Fruit fly (Drosophila melanogaster) whole organism, embryonic: ENCODE results near the gene FASN2.

Experiments used
- ATbp ChIP-seq: fragments of 200-800 bp; sonication (Bioruptor generic); optimal IDR thresholded peaks from 2 replicates; lab custom pipeline; 2017; ENCODE audit warnings: missing biosample characterization, mild to moderate bottlenecking, missing genetic modification characterization, missing genetic modification reagents
- Asciz ChIP-seq: fragments of 200-800 bp; sonication (Bioruptor generic); optimal IDR thresholded peaks from 2 replicates; lab custom pipeline; 2017; ENCODE audit warnings: missing biosample characterization, mild to moderate bottlenecking, missing genetic modification characterization, missing genetic modification reagents
- Atf-2 ChIP-seq: fragments of 200-800 bp; sonication (Bioruptor generic); optimal IDR thresholded peaks from 2 replicates; lab custom pipeline; 2016; ENCODE audit warnings: missing biosample characterization, missing genetic modification characterization
- CG10147 ChIP-seq: fragments of 200-800 bp; sonication (Bioruptor generic); optimal IDR thresholded peaks from 2 replicates; lab custom pipeline; 2019; ENCODE audit warnings: missing biosample characterization, mild to moderate bottlenecking, missing genetic modification characterization, moderate library complexity
- CG10543 ChIP-seq: fragments of 200-800 bp; sonication (Bioruptor generic); optimal IDR thresholded peaks from 3 replicates; lab custom pipeline; 2017; ENCODE audit warnings: missing biosample characterization, mild to moderate bottlenecking, missing genetic modification characterization, moderate library complexity
- CG11085 ChIP-seq: fragments of 200-800 bp; sonication (Bioruptor generic); IDR thresholded peaks from 2 replicates; pipeline ENCODE4 v1.3.6; 2022; ENCODE audit warnings: missing biosample characterization, missing genetic modification characterization
- CG11398 ChIP-seq: fragments of 200-800 bp; sonication (Bioruptor generic); optimal IDR thresholded peaks from 2 replicates; lab custom pipeline; 2016; ENCODE audit warnings: missing biosample characterization, missing genetic modification characterization
- CG12104 ChIP-seq: fragments of 200-800 bp; sonication (Bioruptor generic); optimal IDR thresholded peaks from 3 replicates; lab custom pipeline; 2016; ENCODE audit warnings: missing biosample characterization, missing genetic modification characterization
- CG12391 ChIP-seq: fragments of 200-800 bp; sonication (Bioruptor generic); optimal IDR thresholded peaks from 3 replicates; lab custom pipeline; 2018; ENCODE audit warnings: missing biosample characterization, mild to moderate bottlenecking, missing genetic modification characterization, moderate library complexity
- CG13624 ChIP-seq: fragments of 200-800 bp; sonication (Bioruptor generic); optimal IDR thresholded peaks from 2 replicates; lab custom pipeline; 2016; ENCODE audit warnings: missing biosample characterization, missing genetic modification characterization
- CG17802 ChIP-seq: fragments of 200-800 bp; sonication (Bioruptor generic); optimal IDR thresholded peaks from 2 replicates; lab custom pipeline; 2018; ENCODE audit warnings: missing biosample characterization, mild to moderate bottlenecking, missing genetic modification characterization, moderate library complexity
- CG32532 ChIP-seq: fragments of 200-800 bp; sonication (Bioruptor generic); IDR thresholded peaks from 2 replicates; pipeline ENCODE4 v1.3.6; 2022; ENCODE audit warnings: missing biosample characterization, missing genetic modification characterization
- CG32772 ChIP-seq: fragments of 200-800 bp; sonication (Bioruptor generic); IDR thresholded peaks from 2 replicates; pipeline ENCODE4 v1.3.6; 2022; ENCODE audit warnings: missing biosample characterization, missing genetic modification characterization
- CG3726 ChIP-seq: fragments of 200-800 bp; sonication (Bioruptor generic); IDR thresholded peaks from 3 replicates; pipeline ENCODE4, ENCODE4 v1.3.6; 2022; ENCODE audit warnings: missing biosample characterization, missing genetic modification characterization
- CG4360 ChIP-seq: fragments of 200-800 bp; sonication (Bioruptor generic); IDR thresholded peaks from 2 replicates; pipeline ENCODE4 v1.3.6; 2022; ENCODE audit warnings: missing biosample characterization, missing genetic modification characterization
- CG6272 ChIP-seq: fragments of 200-800 bp; sonication (Bioruptor generic); IDR thresholded peaks from 2 replicates; pipeline ENCODE4 v1.3.6; 2022; ENCODE audit warnings: missing biosample characterization, missing genetic modification characterization
- CG6683 ChIP-seq: fragments of 200-800 bp; sonication (Bioruptor generic); optimal IDR thresholded peaks from 2 replicates; lab custom pipeline; 2017; ENCODE audit warnings: missing biosample characterization, mild to moderate bottlenecking, missing genetic modification characterization, missing genetic modification reagents
- CG6813 ChIP-seq: fragments of 200-800 bp; sonication (Bioruptor generic); optimal IDR thresholded peaks from 2 replicates; lab custom pipeline; 2017; ENCODE audit warnings: missing biosample characterization, missing genetic modification characterization, mild to moderate bottlenecking, moderate library complexity, missing genetic modification reagents
- CG8388 ChIP-seq: fragments of 200-800 bp; sonication (Bioruptor generic); optimal IDR thresholded peaks from 2 replicates; lab custom pipeline; 2019; ENCODE audit warnings: missing biosample characterization, mild to moderate bottlenecking, missing genetic modification characterization, moderate library complexity
- CG9876 ChIP-seq: fragments of 200-800 bp; sonication (Bioruptor generic); optimal IDR thresholded peaks from 2 replicates; lab custom pipeline; 2016; ENCODE audit warnings: missing biosample characterization, missing genetic modification characterization
- CG9932 ChIP-seq: fragments of 200-800 bp; sonication (Bioruptor generic); IDR thresholded peaks from 2 replicates; pipeline ENCODE4 v1.3.6; 2022; ENCODE audit warnings: missing biosample characterization, missing genetic modification characterization
- Camta ChIP-seq: fragments of 200-800 bp; sonication (Bioruptor generic); optimal IDR thresholded peaks from 2 replicates; lab custom pipeline; 2016; ENCODE audit warnings: missing biosample characterization, missing genetic modification characterization
- Dek ChIP-seq: fragments of 200-800 bp; sonication (Bioruptor generic); optimal IDR thresholded peaks from 3 replicates; lab custom pipeline; 2019; ENCODE audit warnings: missing biosample characterization, mild to moderate bottlenecking, missing genetic modification characterization, moderate library complexity
- Drgx ChIP-seq: fragments of 200-800 bp; sonication (Bioruptor generic); IDR thresholded peaks from 2 replicates; pipeline ENCODE4 v1.3.6; 2022; ENCODE audit warnings: missing biosample characterization, missing genetic modification characterization
- HLHmδ ChIP-seq: fragments of 200-800 bp; sonication (Bioruptor generic); optimal IDR thresholded peaks from 2 replicates; lab custom pipeline; 2018; ENCODE audit warnings: missing biosample characterization, mild to moderate bottlenecking, missing genetic modification characterization, moderate library complexity
- Hey ChIP-seq: fragments of 200-800 bp; sonication (Bioruptor generic); optimal IDR thresholded peaks from 3 replicates; lab custom pipeline; 2018; ENCODE audit warnings: missing biosample characterization, mild to moderate bottlenecking, missing genetic modification characterization
- Hmx ChIP-seq: fragments of 200-800 bp; sonication (Bioruptor generic); optimal IDR thresholded peaks from 2 replicates; lab custom pipeline; 2016; ENCODE audit warnings: missing biosample characterization, missing genetic modification characterization
- Mad ChIP-seq: fragments of 200-800 bp; sonication (Bioruptor generic); optimal IDR thresholded peaks from 2 replicates; lab custom pipeline; 2016; ENCODE audit warnings: missing biosample characterization, missing genetic modification characterization
- Meics ChIP-seq: fragments of 200-800 bp; sonication (Bioruptor generic); optimal IDR thresholded peaks from 2 replicates; lab custom pipeline; 2017; ENCODE audit warnings: missing biosample characterization, mild to moderate bottlenecking, missing genetic modification characterization
- Nf-YB ChIP-seq: fragments of 200-800 bp; sonication (Bioruptor generic); optimal IDR thresholded peaks from 3 replicates; lab custom pipeline; 2019; ENCODE audit warnings: missing biosample characterization, mild to moderate bottlenecking, missing genetic modification characterization, moderate library complexity
- Pdp1 ChIP-seq, 2 experiments: fragments of 200-800 bp; sonication (Bioruptor generic); optimal IDR thresholded peaks; 3 replicates each; lab custom pipeline; 2016; ENCODE audit warnings: missing biosample characterization in 2 of 2, missing genetic modification characterization in 2 of 2, mild to moderate bottlenecking in 1 of 2, moderate library complexity in 1 of 2
- Sin3A ChIP-seq: fragments of >200 bp; optimal IDR thresholded peaks from 2 replicates; lab custom pipeline; 2018
- Six4 ChIP-seq: fragments of 200-800 bp; sonication (Bioruptor generic); optimal IDR thresholded peaks from 2 replicates; lab custom pipeline; 2016; ENCODE audit warnings: missing biosample characterization, missing genetic modification characterization
- al ChIP-seq: fragments of 200-800 bp; sonication (Bioruptor generic); IDR thresholded peaks from 2 replicates; pipeline ENCODE4 v1.3.6; 2022; ENCODE audit warnings: missing biosample characterization, missing genetic modification characterization
- cg ChIP-seq: fragments of 200-800 bp; sonication (Bioruptor generic); optimal IDR thresholded peaks from 3 replicates; lab custom pipeline; 2019; ENCODE audit warnings: missing biosample characterization, mild to moderate bottlenecking, missing genetic modification characterization, moderate library complexity
- chif ChIP-seq, 2 experiments: fragments of 200-800 bp; sonication (Bioruptor generic); optimal IDR thresholded peaks; 3 replicates each; lab custom pipeline; 2016; ENCODE audit warnings: missing biosample characterization in 2 of 2, missing genetic modification characterization in 2 of 2
- chm ChIP-seq: fragments of 200-800 bp; sonication (Bioruptor generic); IDR thresholded peaks from 2 replicates; pipeline ENCODE4 v1.3.6; 2022; ENCODE audit warnings: missing biosample characterization, missing genetic modification characterization
- crc ChIP-seq: fragments of 200-800 bp; sonication (Bioruptor generic); optimal IDR thresholded peaks from 2 replicates; lab custom pipeline; 2016; ENCODE audit warnings: missing biosample characterization, missing genetic modification characterization
- exex ChIP-seq: fragments of 200-800 bp; sonication (Bioruptor generic); optimal IDR thresholded peaks from 4 replicates; lab custom pipeline; 2018; ENCODE audit warnings: missing biosample characterization, mild to moderate bottlenecking, missing genetic modification characterization, moderate library complexity
- grau ChIP-seq: fragments of 200-800 bp; optimal IDR thresholded peaks from 3 replicates; lab custom pipeline; 2019; ENCODE audit warnings: missing biosample characterization, mild to moderate bottlenecking, missing genetic modification characterization, moderate library complexity
- lov ChIP-seq, 2 experiments: fragments of 200-800 bp in 1 of 2; fragments of >200 bp in 1 of 2; sonication (Bioruptor generic) in 1 of 2; IDR thresholded peaks in 1 of 2; optimal IDR thresholded peaks in 1 of 2; 2 replicates in 1 of 2; 3 replicates in 1 of 2; pipeline versions ENCODE4 v1.3.6 to Lab custom; 2017 to 2022; ENCODE audit warnings: missing biosample characterization in 1 of 2, missing genetic modification characterization in 1 of 2
- onecut ChIP-seq: fragments of 200-800 bp; sonication (Bioruptor generic); IDR thresholded peaks from 2 replicates; pipeline ENCODE4 v1.3.6; 2022; ENCODE audit warnings: missing biosample characterization, missing genetic modification characterization
- org-1 ChIP-seq: fragments of 200-800 bp; sonication (Bioruptor generic); optimal IDR thresholded peaks from 2 replicates; lab custom pipeline; 2017; ENCODE audit warnings: missing biosample characterization, missing genetic modification characterization
- slbo ChIP-seq: fragments of 200-800 bp; sonication (Bioruptor generic); IDR thresholded peaks from 2 replicates; pipeline ENCODE4 v1.3.6; 2022; ENCODE audit warnings: missing biosample characterization, missing genetic modification characterization
- so ChIP-seq: fragments of 200-800 bp; sonication (Bioruptor generic); IDR thresholded peaks from 3 replicates; pipeline ENCODE4 v1.3.6; 2022; ENCODE audit warnings: missing biosample characterization, missing genetic modification characterization
- sob ChIP-seq: fragments of 200-800 bp; sonication (Bioruptor generic); IDR thresholded peaks from 2 replicates; pipeline ENCODE4 v1.3.6; 2022; ENCODE audit warnings: missing biosample characterization, missing genetic modification characterization
- ssp ChIP-seq: fragments of 200-800 bp; sonication (Bioruptor generic); IDR thresholded peaks from 2 replicates; pipeline ENCODE4 v1.3.6; 2022; ENCODE audit warnings: missing biosample characterization, missing genetic modification characterization
- stc ChIP-seq: fragments of 200-800 bp; sonication (Bioruptor generic); IDR thresholded peaks from 2 replicates; pipeline ENCODE4 v1.3.6; 2022; ENCODE audit warnings: missing biosample characterization, missing genetic modification characterization
- tap ChIP-seq: fragments of 200-800 bp; optimal IDR thresholded peaks from 3 replicates; lab custom pipeline; 2019; ENCODE audit warnings: missing biosample characterization, mild to moderate bottlenecking, missing genetic modification characterization, moderate library complexity
- tin ChIP-seq: fragments of 200-800 bp; sonication (Bioruptor generic); optimal IDR thresholded peaks from 3 replicates; lab custom pipeline; 2016; ENCODE audit warnings: missing biosample characterization, missing genetic modification characterization

The FASN2 gene

dm6 chr2L:3086290-3086876 lies 42.6 kb downstream of the FASN2 start (continued):
- TF ChIP-seq al (GFP tag; lab: Robert Waterston, UW) = peak; percentile 71; the same call in 1 of the 2 replicates
- peak; percentile 28 to 37 for TF ChIP-seq chif (GFP tag; optimal IDR thresholded peaks at IDR 0.05; lab: Kevin White, UChicago)
- peak; percentile 25 for TF ChIP-seq Six4 (GFP tag; lab: Kevin White, UChicago)
- no peak for TF ChIP-seq Atf-2
- peak; percentile 80 for TF ChIP-seq CG10147
- no peak for TF ChIP-seq cg (GFP tag; lab: Kevin White, UChicago)
- peak; percentile 69 for TF ChIP-seq Dek (tag; lab: Kevin White, UChicago)
- TF ChIP-seq CG32772 (GFP tag; lab: Robert Waterston, UW) = no peak; the same call in 1 of the 2 replicates
- TF ChIP-seq CG12391 (tag; lab: Kevin White, UChicago) = peak; percentile 79
- peak; percentile 31; the same call in 1 of the 2 replicates for TF ChIP-seq ssp (GFP tag; lab: Robert Waterston, UW)
- TF ChIP-seq slbo (GFP tag; lab: Robert Waterston, UW) = peak; percentile 85
- TF ChIP-seq CG17802 = no peak
- peak; percentile 44 for TF ChIP-seq tin
- peak; percentile 83 for TF ChIP-seq grau (tag; lab: Kevin White, UChicago)
- peak; percentile 30 for TF ChIP-seq Nf-YB
- 0 out of 2 replicates have a peak, but pooled peaks have one; percentile 31 for TF ChIP-seq CG6272 (GFP tag; lab: Robert Waterston, UW)
- TF ChIP-seq CG3726 (GFP tag; lab: Robert Waterston, UW) = 0 out of 3 replicates have a peak, but pooled peaks have one; percentile 10
- peak; percentile 35 for TF ChIP-seq Asciz (GFP tag; lab: Kevin White, UChicago)
- TF ChIP-seq CG11398 (GFP tag; lab: Kevin White, UChicago) = no peak
- TF ChIP-seq org-1 = peak; percentile 55
- no peak for TF ChIP-seq CG4360
- TF ChIP-seq Meics (GFP tag; lab: Kevin White, UChicago) = peak; percentile 82
- TF ChIP-seq onecut = no peak
- peak; percentile 48; the same call in 1 of the 2 replicates for TF ChIP-seq sob
- TF ChIP-seq Camta = peak; percentile 42
- no peak for TF ChIP-seq Sin3A (lab: Kevin White, UChicago)
- TF ChIP-seq CG6813 (GFP tag; lab: Kevin White, UChicago) = peak; percentile 37
- peak; percentile 49 for TF ChIP-seq CG8388 (GFP tag; lab: Kevin White, UChicago)
- peak; percentile 32 for TF ChIP-seq exex (tag; lab: Kevin White, UChicago)
- no peak for TF ChIP-seq Hey (tag; lab: Kevin White, UChicago)
- peak; percentile 85 for TF ChIP-seq Drgx (GFP tag; lab: Robert Waterston, UW)
- TF ChIP-seq crc (GFP tag; lab: Kevin White, UChicago) = peak; percentile 6
- peak; percentile 79 for TF ChIP-seq CG9932 (GFP tag; lab: Robert Waterston, UW)
- TF ChIP-seq Hmx (GFP tag; lab: Kevin White, UChicago) = no peak
- TF ChIP-seq lov (optimal IDR thresholded peaks at IDR 0.05; lab: Kevin White, UChicago) = no peak
- TF ChIP-seq lov (GFP tag; IDR thresholded peaks at IDR 0.05; lab: Robert Waterston, UW) = no peak
- TF ChIP-seq CG13624 (GFP tag; lab: Kevin White, UChicago) = peak; percentile 73
- peak; percentile 44; the same call in 1 of the 2 replicates for TF ChIP-seq stc (GFP tag; lab: Robert Waterston, UW)
- TF ChIP-seq CG9876 = no peak
- no peak for TF ChIP-seq HLHmδ (GFP tag; lab: Kevin White, UChicago)
- TF ChIP-seq so (GFP tag; lab: Robert Waterston, UW) = peak; percentile 65; the same call in 2 of the 3 replicates
- TF ChIP-seq CG11085 (GFP tag; lab: Robert Waterston, UW) = 0 out of 2 replicates have a peak, but pooled peaks have one; percentile 11
- TF ChIP-seq CG10543 = peak; percentile 51
- TF ChIP-seq ATbp = peak; percentile 30
- TF ChIP-seq tap (tag; lab: Kevin White, UChicago) = peak; percentile 66
- no peak for TF ChIP-seq chm (GFP tag; lab: Robert Waterston, UW)
- TF ChIP-seq CG6683 (GFP tag; lab: Kevin White, UChicago) = peak; percentile 53
- TF ChIP-seq Mad = peak; percentile 17
- peak; percentile 50 for TF ChIP-seq CG12104 (GFP tag; lab: Kevin White, UChicago)
- TF ChIP-seq Pdp1 (GFP tag; optimal IDR thresholded peaks at IDR 0.05; lab: Kevin White, UChicago) = peak; percentile 27 to 43
- TF ChIP-seq CG32532 (GFP tag; lab: Robert Waterston, UW) = peak; percentile 83
